Worm (Caenorhabditis elegans): ENCODE results near the gene rbm-34.

Gene rbm-34

ce11 chrIV:12092113-12092512 is 6.9 kb downstream of the rbm-34 start, which contains the start of gene mig-32:
Gene mig-32 (minus strand): TSS chrIV:12092213.
- TF ChIP-seq skn-1 (tag; optimal IDR thresholded peaks at IDR 0.05) (no peak), egl-27 (tag; optimal IDR thresholded peaks at IDR 0.05) (no peak), alr-1 (tag; optimal IDR thresholded peaks at IDR 0.05) (no peak), unc-62 (GFP tag; optimal IDR thresholded peaks at IDR 0.05) (no peak), dmd-4 (tag; optimal IDR thresholded peaks at IDR 0.05) (no peak), F13H6.1 (tag; optimal IDR thresholded peaks at IDR 0.05) (no peak), nhr-11 (tag; optimal IDR thresholded peaks at IDR 0.05) (no peak), aly-2 (tag; optimal IDR thresholded peaks at IDR 0.05) (no peak), nhr-12 (tag; optimal IDR thresholded peaks at IDR 0.05) (no peak)

- TF ChIP-seq ztf-11 (tag; optimal IDR thresholded peaks at IDR 0.05) (no peak), F13H6.1 (tag; optimal IDR thresholded peaks at IDR 0.05) (no peak), alr-1 (tag; optimal IDR thresholded peaks at IDR 0.05) (no peak), sem-4 (tag; optimal IDR thresholded peaks at IDR 0.05) (no peak), ztf-1 (GFP tag; conservative IDR thresholded peaks at IDR 0.05) (no peak), snpc-4 (tag; optimal IDR thresholded peaks at IDR 0.05) (no peak), unc-55 (GFP tag; optimal IDR thresholded peaks at IDR 0.05) (peak; percentile 20), lsy-2 (tag; optimal IDR thresholded peaks at IDR 0.05) (peak in 1 of 2 experiments; percentile 72)
Observed at ce11 chrIV:12093384-12093783, 8.2 kb downstream of the rbm-34 start, which contains the start of gene cpsf-4. Gene cpsf-4 (minus strand): TSS chrIV:12093445.

ce11 chrIV:12093819-12094218 is 8.6 kb downstream of the rbm-34 start, which contains the start of gene F11A10.5:
Gene F11A10.5 (plus strand): TSS chrIV:12094119.
- no peak for TF ChIP-seq gmeb-1 (tag; optimal IDR thresholded peaks at IDR 0.05)
- no peak for TF ChIP-seq nhr-237 (tag; optimal IDR thresholded peaks at IDR 0.05)
- TF ChIP-seq nhr-129 (tag; optimal IDR thresholded peaks at IDR 0.05) = peak; percentile 46
- TF ChIP-seq crh-2 (tag; optimal IDR thresholded peaks at IDR 0.05) = peak; percentile 13
- no peak for TF ChIP-seq mbf-1 (tag; optimal IDR thresholded peaks at IDR 0.05)

ce11 chrIV:12096479-12096878 is 11.3 kb downstream of the rbm-34 start, which contains the start of gene mon-2:
Gene mon-2 (plus strand): TSS chrIV:12096779.
- no peak for TF ChIP-seq ceh-82 (tag; optimal IDR thresholded peaks at IDR 0.05)
- TF ChIP-seq skn-1 (tag; optimal IDR thresholded peaks at IDR 0.05) = no peak
- TF ChIP-seq nhr-129 (tag; optimal IDR thresholded peaks at IDR 0.05) = no peak
- no peak for TF ChIP-seq alr-1 (tag; optimal IDR thresholded peaks at IDR 0.05)
- TF ChIP-seq nhr-23 (tag; optimal IDR thresholded peaks at IDR 0.05) = no peak
- TF ChIP-seq elt-1 (tag; optimal IDR thresholded peaks at IDR 0.05) = no peak
- no peak for TF ChIP-seq ztf-11 (tag; optimal IDR thresholded peaks at IDR 0.05)
- no peak for TF ChIP-seq nhr-25 (tag; optimal IDR thresholded peaks at IDR 0.05)
- TF ChIP-seq ama-1 (optimal IDR thresholded peaks at IDR 0.05) = no peak
- TF ChIP-seq lsy-2 (tag; optimal IDR thresholded peaks at IDR 0.05) = no peak
- no peak for TF ChIP-seq lin-13 (GFP tag; optimal IDR thresholded peaks at IDR 0.05)
- no peak for TF ChIP-seq elt-3 (tag; optimal IDR thresholded peaks at IDR 0.05)
- TF ChIP-seq dmd-4 (tag; optimal IDR thresholded peaks at IDR 0.05) = no peak
- TF ChIP-seq nhr-11 (tag; optimal IDR thresholded peaks at IDR 0.05) = no peak
- TF ChIP-seq F13H6.1 (tag; optimal IDR thresholded peaks at IDR 0.05) = no peak
- TF ChIP-seq nhr-237 (tag; optimal IDR thresholded peaks at IDR 0.05) = no peak

- TF ChIP-seq ztf-1 (GFP tag; conservative IDR thresholded peaks at IDR 0.05) (no peak), sma-3 (GFP tag; optimal IDR thresholded peaks at IDR 0.05) (no peak), dmd-4 (tag; optimal IDR thresholded peaks at IDR 0.05) (no peak), snpc-4 (tag; optimal IDR thresholded peaks at IDR 0.05) (no peak), nhr-6 (tag; optimal IDR thresholded peaks at IDR 0.05) (no peak), C34F6.9 (tag; optimal IDR thresholded peaks at IDR 0.05) (no peak), R02D3.7 (tag; optimal IDR thresholded peaks at IDR 0.05) (no peak), nhr-10 (tag; optimal IDR thresholded peaks at IDR 0.05) (no peak)
Observed at ce11 chrIV:12105558-12105957, 20.3 kb downstream of the rbm-34 start, which contains the start of gene M18.3. Gene M18.3 (plus strand): TSS chrIV:12105858.

- no peak for TF ChIP-seq lin-11 (tag; optimal IDR thresholded peaks at IDR 0.05)
- no peak for TF ChIP-seq unc-39 (tag; optimal IDR thresholded peaks at IDR 0.05)
- no peak for TF ChIP-seq lsy-2 (tag; optimal IDR thresholded peaks at IDR 0.05)
- TF ChIP-seq egl-27 (tag; optimal IDR thresholded peaks at IDR 0.05) = no peak
Observed at ce11 chrIV:12108984-12109657, 23.9 kb downstream of the rbm-34 start.

Measured in whole organism, L2 larva.